Fruit fly (Drosophila melanogaster): Measurements from ENCODE around the gene hzg.
A peak's percentile ranks its signal among the peaks of the same experiment; 100 is the strongest.

Gene hzg

dm6 chr3L:15982148-15982547 lies 22.4 kb downstream of the hzg start:
- TF ChIP-seq CG8478 (optimal IDR thresholded peaks at IDR 0.05) (no peak), CTCF (optimal IDR thresholded peaks at IDR 0.05) (no peak)

dm6 chr3L:15981403-15981802 lies 23.1 kb downstream of the hzg start:
- no peak for TF ChIP-seq CTCF (optimal IDR thresholded peaks at IDR 0.05)
- no peak for TF ChIP-seq CG8478 (optimal IDR thresholded peaks at IDR 0.05)

dm6 chr3L:15979912-15980311 lies 24.6 kb downstream of the hzg start, which contains the start of gene CG17027:
TSS of gene CG17027 (plus strand) at chr3L:15980100.
- TF ChIP-seq CG8478 (optimal IDR thresholded peaks at IDR 0.05) (no peak), CTCF (optimal IDR thresholded peaks at IDR 0.05) (no peak)

- TF ChIP-seq CG8478 (optimal IDR thresholded peaks at IDR 0.05) = no peak
- TF ChIP-seq CTCF (optimal IDR thresholded peaks at IDR 0.05) = no peak
Observed at dm6 chr3L:15979240-15979639, 25.3 kb downstream of the hzg start.

dm6 chr3L:15978224-15978623 lies 26.3 kb downstream of the hzg start, which contains the start of gene CG17028:
TSS of gene CG17028 (plus strand) at chr3L:15978524.
- TF ChIP-seq CG8478 (optimal IDR thresholded peaks at IDR 0.05) (no peak), CTCF (optimal IDR thresholded peaks at IDR 0.05) (no peak)

- TF ChIP-seq CG8478 (optimal IDR thresholded peaks at IDR 0.05) (no peak), CTCF (optimal IDR thresholded peaks at IDR 0.05) (no peak)
Observed at dm6 chr3L:15977565-15977964, 27.0 kb downstream of the hzg start.

- TF ChIP-seq CTCF (optimal IDR thresholded peaks at IDR 0.05) = no peak
- TF ChIP-seq CG8478 (optimal IDR thresholded peaks at IDR 0.05) = no peak
Observed at dm6 chr3L:15976758-15977157, 27.8 kb downstream of the hzg start, which contains the start of gene CG17029. TSS of gene CG17029 (plus strand) at chr3L:15976870.

dm6 chr3L:15975068-15975467 lies 29.5 kb downstream of the hzg start, which contains the start of gene CG17026:
TSS of gene CG17026 (plus strand) at chr3L:15975368.
- no peak for TF ChIP-seq CTCF (optimal IDR thresholded peaks at IDR 0.05)

dm6 chr3L:15974166-15974565 lies 30.4 kb downstream of the hzg start:
- TF ChIP-seq CG8478 (optimal IDR thresholded peaks at IDR 0.05) (no peak), CTCF (optimal IDR thresholded peaks at IDR 0.05) (no peak)

dm6 chr3L:15968686-15969085 lies 35.9 kb downstream of the hzg start:
- no peak for TF ChIP-seq CTCF (optimal IDR thresholded peaks at IDR 0.05)
- no peak for TF ChIP-seq CG8478 (optimal IDR thresholded peaks at IDR 0.05)

dm6 chr3L:15967588-15968500 lies 36.7 kb downstream of the hzg start, which contains the start of the genes Brr2 and CG10516:
TSS of gene Brr2 (minus strand) at chr3L:15967872.
TSS of gene CG10516 (plus strand) at chr3L:15968204.
- TF ChIP-seq CG8478 (optimal IDR thresholded peaks at IDR 0.05) = no peak
- peak in 1 of 2 experiments; percentile 32 for TF ChIP-seq CTCF (optimal IDR thresholded peaks at IDR 0.05)

- TF ChIP-seq CTCF (optimal IDR thresholded peaks at IDR 0.05) (no peak), CG8478 (optimal IDR thresholded peaks at IDR 0.05) (no peak)
Observed at dm6 chr3L:15958612-15959315, 45.8 kb downstream of the hzg start, which contains the start of gene CG17032. TSS of gene CG17032 (plus strand) at chr3L:15958843.

dm6 chr3L:15956448-15957010 lies 48.0 kb downstream of the hzg start, which contains the start of gene elgi:
TSS of gene elgi (plus strand) at chr3L:15956550.
- TF ChIP-seq CG8478 (optimal IDR thresholded peaks at IDR 0.05) = no peak
- no peak for TF ChIP-seq CTCF (optimal IDR thresholded peaks at IDR 0.05)

dm6 chr3L:15954784-15955427 lies 49.6 kb downstream of the hzg start, which contains the start of the genes Pka-C3 and GXIVsPLA2:
TSS of gene Pka-C3 (minus strand) at chr3L:15954797.
TSS of gene GXIVsPLA2 (plus strand) at chr3L:15955096.
- TF ChIP-seq CG8478 (optimal IDR thresholded peaks at IDR 0.05) = no peak
- TF ChIP-seq CTCF (optimal IDR thresholded peaks at IDR 0.05) = peak; percentile 18 to 82
